Worm (Caenorhabditis elegans): Measurements from ENCODE around the gene vps-33.2.
"Not testable (repeated sequence)": the region's sequence is repeated elsewhere in the genome, so short reads cannot be mapped to it uniquely, and the experiment has no call there.

vps-33.2 gene

DNA sequence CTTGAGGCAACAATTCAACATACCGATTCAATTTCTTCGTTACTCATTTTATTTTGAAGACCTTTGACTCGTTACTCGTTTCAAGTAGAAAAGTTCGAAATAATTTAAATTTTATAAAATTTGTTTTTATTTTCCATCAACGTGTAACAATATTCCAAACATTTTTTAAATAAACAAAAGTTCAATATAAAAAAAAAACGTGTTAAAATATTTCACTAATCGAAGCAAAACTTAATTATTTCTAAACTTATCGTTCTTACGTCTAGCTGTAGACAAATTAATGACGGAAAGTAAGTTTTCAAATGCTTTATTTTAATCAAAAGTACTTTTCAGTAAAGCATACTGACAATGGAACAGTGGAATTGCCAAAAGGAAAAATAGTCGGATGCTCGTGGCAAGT, 26.2 kb downstream of the vps-33.2 start, which contains the start of the genes F54H5.5 and F54H5.2:
TSS of gene F54H5.5 (minus strand) at position 101 of the 400 bp plus-strand sequence.
TSS of gene F54H5.2 (plus strand) at position 303 of the 400 bp plus-strand sequence.
- not testable (repeated sequence) for TF ChIP-seq php-3 (GFP tag; IDR thresholded peaks at IDR 0.05); pha-4 (GFP tag; IDR thresholded peaks at IDR 0.05); pha-4 (tag; optimal IDR thresholded peaks at IDR 0.05); snpc-1.2 (GFP tag; IDR thresholded peaks at IDR 0.05)

DNA sequence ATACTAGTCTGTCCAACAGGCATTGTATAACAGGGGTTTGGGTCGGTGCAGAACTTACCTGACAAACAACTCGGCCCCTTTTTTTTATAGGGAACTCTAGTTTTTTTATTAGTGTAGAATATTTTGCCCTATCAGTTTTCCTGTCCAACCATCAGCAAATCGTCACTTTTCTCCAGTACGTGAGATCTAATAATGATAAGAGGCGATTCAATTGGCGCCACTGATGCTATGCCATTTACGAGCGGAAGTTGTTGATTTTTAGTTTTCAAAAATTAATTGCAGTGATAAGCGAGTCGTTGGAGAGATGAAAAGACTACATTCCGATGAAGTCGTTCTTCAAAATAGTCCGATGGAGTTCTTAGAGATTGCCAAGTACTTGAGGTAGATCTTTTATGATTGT, 27.4 kb downstream of the vps-33.2 start:
- TF ChIP-seq php-3 (GFP tag; IDR thresholded peaks at IDR 0.05) (0 out of 2 replicates have a peak, but pooled peaks have one; percentile 25), pqm-1 (tag; optimal IDR thresholded peaks at IDR 0.05) (peak; percentile 83), nhr-77 (tag; optimal IDR thresholded peaks at IDR 0.05) (no peak), lin-1 (GFP tag; IDR thresholded peaks at IDR 0.05) (no peak), F44E2.7 (GFP tag; IDR thresholded peaks at IDR 0.05) (no peak), egl-27 (tag; optimal IDR thresholded peaks at IDR 0.05) (no peak), nhr-28 (tag; optimal IDR thresholded peaks at IDR 0.05) (peak; percentile 42), aha-1 (tag) (no peak), lin-38 (GFP tag; IDR thresholded peaks at IDR 0.05) (no peak), hmg-1.1 (GFP tag; IDR thresholded peaks at IDR 0.05) (no peak), dmd-8 (GFP tag; IDR thresholded peaks at IDR 0.05) (no peak), spr-3 (GFP tag; optimal IDR thresholded peaks at IDR 0.05) (no peak), attf-4 (tag; optimal IDR thresholded peaks at IDR 0.05) (no peak), aly-2 (tag; optimal IDR thresholded peaks at IDR 0.05) (no peak), ceh-20 (GFP tag; IDR thresholded peaks at IDR 0.05) (no peak), sdz-12 (GFP tag; optimal IDR thresholded peaks at IDR 0.05) (no peak), F10B5.3 (tag; optimal IDR thresholded peaks at IDR 0.05) (no peak), fkh-10 (GFP tag; optimal IDR thresholded peaks at IDR 0.05) (no peak), unc-130 (GFP tag; optimal IDR thresholded peaks at IDR 0.05) (no peak), nhr-42 (GFP tag; IDR thresholded peaks at IDR 0.05) (no peak), cey-2 (tag; optimal IDR thresholded peaks at IDR 0.05; ENCODE audit: borderline replicate concordance, insufficient read depth) (no peak), ctbp-1 (GFP tag; IDR thresholded peaks at IDR 0.05) (no peak), dve-1 (tag; optimal IDR thresholded peaks at IDR 0.05; ENCODE audit: insufficient read depth) (peak; percentile 5), zfp-2 (tag; optimal IDR thresholded peaks at IDR 0.05) (no peak), mes-2 (tag; optimal IDR thresholded peaks at IDR 0.05; ENCODE audit: poor library complexity, severe bottlenecking) (no peak), nhr-111 (GFP tag; optimal IDR thresholded peaks at IDR 0.05) (no peak), F49E8.2 (tag; optimal IDR thresholded peaks at IDR 0.05; ENCODE audit: borderline replicate concordance) (no peak)

DNA sequence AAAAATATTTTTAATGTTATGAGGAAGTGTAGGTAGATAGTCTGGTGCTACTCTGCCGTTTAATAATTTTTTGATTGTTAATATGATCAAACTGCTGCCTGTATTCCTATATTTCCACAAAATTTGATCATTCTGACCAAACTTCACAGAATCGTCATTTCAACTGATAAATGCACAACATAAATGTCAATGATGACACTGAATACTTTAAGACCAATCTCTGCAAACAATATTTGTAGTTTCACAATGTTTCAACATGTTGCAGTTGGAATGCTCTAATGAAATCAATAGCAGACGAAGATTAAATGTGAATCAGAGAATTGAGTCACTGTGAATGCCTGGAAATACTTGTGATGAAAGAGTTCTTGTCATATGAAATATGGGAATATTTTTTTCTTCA, 28.8 kb downstream of the vps-33.2 start:
- TF ChIP-seq lin-38 (GFP tag; IDR thresholded peaks at IDR 0.05) (no peak), Y5F2A.4 (GFP tag; optimal IDR thresholded peaks at IDR 0.05) (no peak), dmd-6 (GFP tag; IDR thresholded peaks at IDR 0.05) (peak; percentile 35; the same call in 1 of the 2 replicates), T20F7.1 (GFP tag; optimal IDR thresholded peaks at IDR 0.05) (peak; percentile 26), zag-1 (tag; optimal IDR thresholded peaks at IDR 0.05) (no peak), lsy-2 (tag; optimal IDR thresholded peaks at IDR 0.05) (no peak), F10B5.3 (tag; optimal IDR thresholded peaks at IDR 0.05) (no peak), daf-16 (GFP tag; optimal IDR thresholded peaks at IDR 0.05) (no peak), daf-16 (tag; optimal IDR thresholded peaks at IDR 0.05) (peak; percentile 1), pqm-1 (tag; optimal IDR thresholded peaks at IDR 0.05) (peak; percentile 59), zfp-3 (GFP tag; conservative IDR thresholded peaks at IDR 0.05) (no peak), nhr-28 (tag; optimal IDR thresholded peaks at IDR 0.05) (peak; percentile 52)
